Worm (Caenorhabditis elegans) whole organism, midembryonic: ENCODE measurements around the gene snt-1.

ENCODE experiments used
- cog-1 ChIP-seq: sonication (generic microtip); optimal IDR thresholded peaks from 2 replicates; lab custom pipeline; 2016; ENCODE audit warnings: missing genetic modification characterization, missing compliant biosample characterization
- flt-1 ChIP-seq: fragments of 200-800 bp; sonication (Bioruptor generic); IDR thresholded peaks from 2 replicates; pipeline ENCODE4 v1.3.6; 2022; ENCODE audit warnings: missing genetic modification characterization, missing compliant biosample characterization
- ref-1 ChIP-seq: fragments of 200-800 bp; sonication (Bioruptor generic); conservative IDR thresholded peaks from 2 replicates; pipeline ENCODE4 v1.3.6; 2022; ENCODE audit warnings: missing genetic modification reagents, missing genetic modification characterization, missing compliant biosample characterization
- tab-1 ChIP-seq: fragments of 200-800 bp; sonication (Bioruptor generic); IDR thresholded peaks from 2 replicates; pipeline ENCODE4 v1.3.6; 2022; ENCODE audit warnings: missing genetic modification characterization, missing compliant biosample characterization
- ztf-23 ChIP-seq: fragments of 200-800 bp; sonication (Bioruptor generic); IDR thresholded peaks from 2 replicates; pipeline ENCODE4 v1.3.6; 2022; ENCODE audit warnings: missing genetic modification reagents, missing genetic modification characterization, missing compliant biosample characterization
- ztf-29 ChIP-seq: fragments of 200-800 bp; sonication (Bioruptor generic); IDR thresholded peaks from 2 replicates; pipeline ENCODE4 v1.3.6; 2022; ENCODE audit warnings: missing genetic modification reagents, missing genetic modification characterization, missing compliant biosample characterization

DNA sequence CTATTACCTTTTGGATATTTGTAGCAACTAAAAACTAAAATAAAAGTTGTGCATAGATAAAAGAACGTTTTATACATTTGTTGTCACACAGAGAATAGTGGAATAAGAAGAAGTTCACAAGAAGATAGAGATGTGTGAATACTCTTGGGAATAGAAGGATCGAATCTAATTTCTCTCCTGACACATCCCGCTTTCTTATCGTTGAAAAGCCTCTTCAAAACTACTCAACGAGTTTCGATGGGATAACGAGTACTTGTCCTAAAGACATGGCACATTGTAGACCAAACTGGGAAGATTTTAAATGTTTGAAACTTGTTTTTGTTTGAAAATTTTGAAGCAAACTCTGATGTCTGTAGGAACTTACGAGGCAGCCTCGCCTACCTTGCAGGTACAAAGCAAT lies 38.3 kb upstream of the snt-1 start:
- TF ChIP-seq ztf-29 (GFP tag; lab: Robert Waterston, UW) (no peak), ztf-23 (no peak), cog-1 (tag; lab: Kevin White, UChicago) (no peak), ref-1 (no peak), flt-1 (GFP tag; lab: Robert Waterston, UW) (no peak), tab-1 (GFP tag; lab: Robert Waterston, UW) (no peak)
